Fruit fly (Drosophila melanogaster) whole organism, pupa: ENCODE results near the gene Cyp312a1.

Experiments used
- CG10348 ChIP-seq: fragments of 200-800 bp; sonication (Bioruptor generic); IDR thresholded peaks from 2 replicates; pipeline ENCODE4 v1.3.6; 2022; ENCODE audit warnings: missing biosample characterization, missing genetic modification characterization
- CG12605 ChIP-seq: fragments of 200-800 bp; sonication (Bioruptor generic); IDR thresholded peaks from 2 replicates; pipeline ENCODE4 v1.3.6; 2022; ENCODE audit warnings: missing biosample characterization, missing genetic modification characterization
- CG13204 ChIP-seq: fragments of 200-800 bp; sonication (Bioruptor generic); optimal IDR thresholded peaks from 2 replicates; lab custom pipeline; 2018; ENCODE audit warnings: missing biosample characterization, mild to moderate bottlenecking, missing genetic modification characterization, moderate library complexity
- CG14655 ChIP-seq: fragments of 200-800 bp; sonication (Bioruptor generic); optimal IDR thresholded peaks from 3 replicates; lab custom pipeline; 2017; ENCODE audit warnings: mild to moderate bottlenecking, missing biosample characterization, missing genetic modification reagents, missing genetic modification characterization
- CG15710 ChIP-seq: fragments of 200-800 bp; sonication (Bioruptor generic); optimal IDR thresholded peaks from 2 replicates; lab custom pipeline; 2018; ENCODE audit warnings: missing biosample characterization, mild to moderate bottlenecking, missing genetic modification characterization, moderate library complexity
- CG17806 ChIP-seq: fragments of 200-800 bp; sonication (Bioruptor generic); optimal IDR thresholded peaks from 2 replicates; lab custom pipeline; 2018; ENCODE audit warnings: missing biosample characterization, mild to moderate bottlenecking, missing genetic modification characterization, moderate library complexity
- CG32121 ChIP-seq: fragments of 200-800 bp; sonication (Bioruptor generic); IDR thresholded peaks from 2 replicates; pipeline ENCODE4 v1.3.6; 2022; ENCODE audit warnings: missing biosample characterization, missing genetic modification characterization
- CG34367 ChIP-seq: fragments of 200-800 bp; sonication (Bioruptor generic); optimal IDR thresholded peaks from 2 replicates; lab custom pipeline; 2018; ENCODE audit warnings: missing biosample characterization, mild to moderate bottlenecking, missing genetic modification characterization
- CG4496 ChIP-seq: fragments of 200-800 bp; sonication (Bioruptor generic); IDR thresholded peaks from 3 replicates; pipeline ENCODE4 v1.3.6; 2022; ENCODE audit warnings: missing biosample characterization, missing genetic modification characterization
- CG8159 ChIP-seq: fragments of 200-800 bp; sonication (Bioruptor generic); optimal IDR thresholded peaks from 3 replicates; lab custom pipeline; 2018; ENCODE audit warnings: missing biosample characterization, mild to moderate bottlenecking, missing genetic modification characterization, moderate library complexity
- CG8301 ChIP-seq: fragments of 200-800 bp; sonication (Bioruptor generic); optimal IDR thresholded peaks from 2 replicates; lab custom pipeline; 2018; ENCODE audit warnings: missing biosample characterization, mild to moderate bottlenecking, missing genetic modification characterization
- CG9948 ChIP-seq: fragments of 200-800 bp; sonication (Bioruptor generic); optimal IDR thresholded peaks from 2 replicates; lab custom pipeline; 2018; ENCODE audit warnings: missing biosample characterization, mild to moderate bottlenecking, missing genetic modification characterization, moderate library complexity
- D1 ChIP-seq: fragments of 200-800 bp; sonication (Bioruptor generic); optimal IDR thresholded peaks from 2 replicates; lab custom pipeline; 2018; ENCODE audit warnings: missing biosample characterization, mild to moderate bottlenecking, missing genetic modification characterization, moderate library complexity
- EcR ChIP-seq: fragments of 200-800 bp; sonication (Bioruptor generic); optimal IDR thresholded peaks from 3 replicates; lab custom pipeline; 2019; ENCODE audit warnings: missing biosample characterization, missing genetic modification characterization, mild to moderate bottlenecking, moderate library complexity, missing genetic modification reagents
- Ets98B ChIP-seq: fragments of 200-800 bp; sonication (Bioruptor generic); IDR thresholded peaks from 2 replicates; pipeline ENCODE4 v1.3.6; 2022; ENCODE audit warnings: missing biosample characterization, missing genetic modification characterization
- Pif1A ChIP-seq: fragments of 200-800 bp; sonication (Bioruptor generic); optimal IDR thresholded peaks from 3 replicates; lab custom pipeline; 2016; ENCODE audit warnings: missing biosample characterization, missing genetic modification characterization
- Pif1B ChIP-seq: fragments of 200-800 bp; sonication (Bioruptor generic); optimal IDR thresholded peaks from 3 replicates; lab custom pipeline; 2016; ENCODE audit warnings: missing biosample characterization, missing genetic modification characterization
- Snoo ChIP-seq: fragments of 200-800 bp; sonication (Bioruptor generic); optimal IDR thresholded peaks from 3 replicates; lab custom pipeline; 2017; ENCODE audit warnings: missing biosample characterization, mild to moderate bottlenecking, missing genetic modification characterization, inconsistent platforms
- fd96Ca ChIP-seq: fragments of 200-800 bp; sonication (Bioruptor generic); IDR thresholded peaks from 3 replicates; pipeline ENCODE4 v1.3.6; 2022; ENCODE audit warnings: missing biosample characterization, missing genetic modification characterization
- gl ChIP-seq: fragments of 200-800 bp; sonication (Bioruptor generic); optimal IDR thresholded peaks from 2 replicates; lab custom pipeline; 2018; ENCODE audit warnings: missing biosample characterization, mild to moderate bottlenecking, missing genetic modification characterization
- rn ChIP-seq: fragments of 200-800 bp; sonication (Bioruptor generic); IDR thresholded peaks from 2 replicates; pipeline ENCODE4 v1.3.6; 2022; ENCODE audit warnings: missing biosample characterization, missing genetic modification characterization

The Cyp312a1 gene

DNA sequence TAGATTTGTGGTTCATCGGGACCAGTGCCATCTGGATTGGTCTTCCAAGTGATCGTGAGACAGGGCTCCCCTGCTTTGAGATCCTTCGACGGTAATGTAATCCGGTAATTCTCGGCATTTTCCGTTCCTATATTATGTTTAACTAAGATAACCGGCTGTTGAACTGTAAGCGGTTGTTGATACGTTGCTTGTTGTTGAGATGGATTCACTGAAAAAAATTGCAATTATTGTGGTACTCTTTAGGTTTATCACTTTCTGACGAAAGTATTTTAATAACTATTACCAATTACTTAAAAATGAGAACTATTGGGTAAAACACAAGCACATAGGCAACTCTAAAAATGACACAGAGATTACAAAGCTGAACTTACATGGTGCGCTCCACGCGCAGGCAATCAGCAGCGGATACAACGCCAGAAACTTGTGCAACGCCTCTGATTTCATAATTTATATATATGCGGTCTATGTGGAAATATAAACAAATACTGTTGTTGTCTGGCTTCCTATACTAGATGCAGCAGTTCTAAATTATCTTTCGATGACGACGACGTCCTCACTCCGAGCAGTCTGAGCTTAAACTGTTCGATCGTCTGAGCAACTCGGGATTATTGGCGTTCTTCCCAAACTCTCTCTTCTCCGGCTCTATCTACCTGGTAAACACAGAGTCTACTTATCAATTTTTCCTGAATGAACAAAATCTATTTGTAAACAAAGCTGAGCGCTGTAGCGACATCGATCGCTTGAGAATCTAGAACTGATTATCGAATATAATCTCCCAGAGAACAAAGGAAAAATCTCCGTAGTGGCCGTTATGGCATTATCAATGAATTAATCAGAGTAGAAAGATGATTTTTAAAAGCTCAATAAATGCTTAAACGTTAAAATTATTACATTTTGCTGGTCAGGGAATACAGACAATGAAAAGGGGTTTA is 45.5 kb downstream of the Cyp312a1 start, which contains the start of gene CG34253:
Gene CG34253, minus strand, starts transcription at position 567 of the 932 bp plus-strand sequence.
- TF ChIP-seq CG34367 (tag; lab: Kevin White, UChicago) (no peak), rn (GFP tag; lab: Robert Waterston, UW) (no peak), EcR (GFP tag; lab: Kevin White, UChicago) (peak; percentile 85), CG14655 (GFP tag; lab: Kevin White, UChicago) (peak; percentile 27), Ets98B (no peak), CG8159 (tag; lab: Kevin White, UChicago) (no peak)

dm6 chr3L:18083994-18084393 is 48.5 kb downstream of the Cyp312a1 start:
- TF ChIP-seq EcR (GFP tag; lab: Kevin White, UChicago), result peak; percentile 68
- TF ChIP-seq Pif1B (GFP tag; lab: Kevin White, UChicago), result no peak

dm6 chr3L:18083402-18083801 is 49.1 kb downstream of the Cyp312a1 start:
- no peak for TF ChIP-seq CG34367 (tag; lab: Kevin White, UChicago)
- TF ChIP-seq EcR (GFP tag; lab: Kevin White, UChicago), result no peak
- no peak for TF ChIP-seq rn (GFP tag; lab: Robert Waterston, UW)
- TF ChIP-seq CG10348, result no peak
- no peak for TF ChIP-seq CG8301 (tag; lab: Kevin White, UChicago)
- no peak for TF ChIP-seq CG8159 (tag; lab: Kevin White, UChicago)
- no peak for TF ChIP-seq CG14655 (GFP tag; lab: Kevin White, UChicago)
- TF ChIP-seq CG17806 (tag; lab: Kevin White, UChicago), result no peak
- TF ChIP-seq CG9948 (tag; lab: Kevin White, UChicago), result no peak
- no peak for TF ChIP-seq fd96Ca (GFP tag; lab: Robert Waterston, UW)
- no peak for TF ChIP-seq Ets98B
- no peak for TF ChIP-seq CG13204
- no peak for TF ChIP-seq Pif1B (GFP tag; lab: Kevin White, UChicago)
- TF ChIP-seq CG4496 (GFP tag; lab: Robert Waterston, UW), result no peak

DNA sequence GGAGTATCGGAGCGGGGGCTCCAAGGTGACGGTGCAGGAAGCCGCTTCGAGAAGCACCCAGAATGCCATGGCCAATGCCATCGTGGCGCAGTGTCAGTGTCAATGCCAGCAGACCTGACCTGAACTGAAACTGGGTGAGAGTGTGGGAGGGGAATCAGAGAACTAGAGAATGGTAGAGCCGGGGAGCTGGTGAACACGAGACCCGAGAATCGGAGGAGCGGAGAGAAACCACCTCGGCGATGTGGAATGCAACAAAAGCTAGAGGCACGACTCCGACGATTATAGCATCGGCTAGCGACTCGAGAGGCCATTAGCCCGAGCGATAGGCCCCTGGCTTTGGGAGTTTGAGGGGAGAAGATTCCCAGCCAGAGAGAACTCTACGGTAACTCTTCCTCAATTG is 50.5 kb downstream of the Cyp312a1 start:
- no peak for TF ChIP-seq CG17806 (tag; lab: Kevin White, UChicago)
- TF ChIP-seq fd96Ca (GFP tag; lab: Robert Waterston, UW), result 0 out of 3 replicates have a peak, but pooled peaks have one; percentile 39
- peak; percentile 15 for TF ChIP-seq gl
- TF ChIP-seq CG15710 (tag; lab: Kevin White, UChicago), result no peak
- no peak for TF ChIP-seq CG34367 (tag; lab: Kevin White, UChicago)
- TF ChIP-seq CG14655 (GFP tag; lab: Kevin White, UChicago), result no peak
- TF ChIP-seq EcR (GFP tag; lab: Kevin White, UChicago), result peak; percentile 99
- TF ChIP-seq CG12605 (GFP tag; lab: Robert Waterston, UW), result no peak
- peak; percentile 36; the same call in 1 of the 3 replicates for TF ChIP-seq CG4496 (GFP tag; lab: Robert Waterston, UW)
- no peak for TF ChIP-seq Pif1B (GFP tag; lab: Kevin White, UChicago)
- TF ChIP-seq CG13204, result peak; percentile 4

DNA sequence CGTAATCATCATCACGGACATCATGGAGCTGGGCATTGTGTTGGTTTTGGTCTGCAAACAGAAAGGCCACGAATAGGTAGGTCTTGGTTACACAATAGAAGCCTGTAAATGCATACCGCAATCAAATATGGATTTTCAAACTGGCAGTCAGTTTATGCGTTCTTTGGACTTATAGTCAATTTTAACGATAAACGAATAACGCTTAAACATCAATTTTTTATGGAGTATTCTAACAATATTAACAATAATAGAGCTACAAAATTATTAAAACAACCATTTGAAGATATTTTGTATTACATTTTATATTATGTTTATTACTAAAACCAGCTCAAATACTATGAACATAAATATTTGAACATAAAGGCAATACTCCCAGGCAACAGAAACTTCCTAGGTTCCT is 51.0 kb downstream of the Cyp312a1 start:
- TF ChIP-seq Ets98B (no peak), CG8159 (tag; lab: Kevin White, UChicago) (peak; percentile 67), CG14655 (GFP tag; lab: Kevin White, UChicago) (peak; percentile 51), CG12605 (GFP tag; lab: Robert Waterston, UW) (no peak), CG4496 (GFP tag; lab: Robert Waterston, UW) (no peak), CG13204 (no peak), Pif1B (GFP tag; lab: Kevin White, UChicago) (peak; percentile 17), CG9948 (tag; lab: Kevin White, UChicago) (peak; percentile 61), gl (no peak), CG17806 (tag; lab: Kevin White, UChicago) (peak; percentile 47), CG15710 (tag; lab: Kevin White, UChicago) (peak; percentile 22)

dm6 chr3L:18079610-18080497 is 52.6 kb downstream of the Cyp312a1 start:
- TF ChIP-seq gl (peak; percentile 80), Snoo (tag; lab: Kevin White, UChicago) (peak; percentile 42), CG4496 (GFP tag; lab: Robert Waterston, UW) (peak; percentile 83), EcR (GFP tag; lab: Kevin White, UChicago) (peak; percentile 91), CG8301 (tag; lab: Kevin White, UChicago) (peak; percentile 85), CG34367 (tag; lab: Kevin White, UChicago) (peak; percentile 50), CG12605 (GFP tag; lab: Robert Waterston, UW) (peak; percentile 94), CG9948 (tag; lab: Kevin White, UChicago) (peak; percentile 86), rn (GFP tag; lab: Robert Waterston, UW) (peak; percentile 17; the same call in 1 of the 2 replicates), CG17806 (tag; lab: Kevin White, UChicago) (peak; percentile 75), CG32121 (peak; percentile 23; the same call in 1 of the 2 replicates), CG15710 (tag; lab: Kevin White, UChicago) (peak; percentile 61), CG10348 (no peak), Pif1B (GFP tag; lab: Kevin White, UChicago) (peak; percentile 61), Pif1A (GFP tag; lab: Kevin White, UChicago) (peak; percentile 65), Ets98B (peak; percentile 57), CG8159 (tag; lab: Kevin White, UChicago) (peak; percentile 79), D1 (tag; lab: Kevin White, UChicago) (peak; percentile 64), CG13204 (peak; percentile 80), CG14655 (GFP tag; lab: Kevin White, UChicago) (peak; percentile 91), fd96Ca (GFP tag; lab: Robert Waterston, UW) (peak; percentile 88)
